Worm (Caenorhabditis elegans) whole organism, L2 larva: Measurements from ENCODE around the gene M05D6.2.

Source experiments
- C34F6.9 ChIP-seq: fragments of 150-350 bp; optimal IDR thresholded peaks from 2 replicates; lab custom pipeline; 2014; ENCODE audit warnings: missing biosample characterization, missing genetic modification characterization
- F13H6.1 ChIP-seq: sonication (generic microtip); optimal IDR thresholded peaks from 2 replicates; lab custom pipeline; 2016; ENCODE audit warnings: missing genetic modification characterization, missing compliant biosample characterization
- R02D3.7 ChIP-seq: fragments of 150-350 bp; optimal IDR thresholded peaks from 2 replicates; lab custom pipeline; 2014; ENCODE audit warnings: missing biosample characterization, missing genetic modification characterization
- Y55F3AM.14 ChIP-seq: fragments of 200-800 bp; sonication (Bioruptor generic); optimal IDR thresholded peaks from 2 replicates; lab custom pipeline; 2018; ENCODE audit warnings: mild to moderate bottlenecking, missing genetic modification characterization, missing compliant biosample characterization
- ZK546.5 ChIP-seq: sonication (generic microtip); optimal IDR thresholded peaks from 2 replicates; lab custom pipeline; 2017; ENCODE audit warnings: missing biosample characterization, missing genetic modification characterization
- alr-1 ChIP-seq: fragments of 150-350 bp; optimal IDR thresholded peaks from 2 replicates; lab custom pipeline; 2014; ENCODE audit warnings: missing biosample characterization, missing genetic modification characterization
- aly-2 ChIP-seq: fragments of 150-350 bp; optimal IDR thresholded peaks from 2 replicates; lab custom pipeline; 2014; ENCODE audit warnings: missing biosample characterization, missing genetic modification characterization
- ama-1 ChIP-seq: fragments of 150-350 bp; optimal IDR thresholded peaks from 2 replicates; lab custom pipeline; 2018; ENCODE audit warnings: inconsistent platforms
- ceh-16 ChIP-seq: fragments of 150-350 bp; optimal IDR thresholded peaks from 2 replicates; lab custom pipeline; 2014; ENCODE audit warnings: missing biosample characterization, missing genetic modification characterization
- ceh-82 ChIP-seq: fragments of 150-350 bp; optimal IDR thresholded peaks from 2 replicates; lab custom pipeline; 2014; ENCODE audit warnings: missing biosample characterization, missing genetic modification characterization
- crh-2 ChIP-seq: sonication (generic microtip); optimal IDR thresholded peaks from 2 replicates; lab custom pipeline; 2017; ENCODE audit warnings: missing biosample characterization, missing genetic modification characterization
- dmd-4 ChIP-seq: sonication (generic microtip); optimal IDR thresholded peaks from 2 replicates; lab custom pipeline; 2017; ENCODE audit warnings: missing biosample characterization, missing genetic modification characterization
- egl-27 ChIP-seq: sonication (generic microtip); optimal IDR thresholded peaks from 3 replicates; lab custom pipeline; 2017; ENCODE audit warnings: missing biosample characterization, missing genetic modification reagents, missing genetic modification characterization
- elt-3 ChIP-seq: sonication (generic microtip); optimal IDR thresholded peaks from 2 replicates; lab custom pipeline; 2017; ENCODE audit warnings: missing biosample characterization, missing genetic modification characterization
- fos-1 ChIP-seq: fragments of 150-350 bp; optimal IDR thresholded peaks from 2 replicates; lab custom pipeline; 2014; ENCODE audit warnings: missing biosample characterization, missing genetic modification characterization
- gmeb-1 ChIP-seq: fragments of 150-350 bp; optimal IDR thresholded peaks from 2 replicates; lab custom pipeline; 2014; ENCODE audit warnings: missing biosample characterization, missing genetic modification characterization
- lin-11 ChIP-seq: fragments of 150-350 bp; sonication (generic microtip); optimal IDR thresholded peaks from 2 replicates; lab custom pipeline; 2014; ENCODE audit warnings: missing biosample characterization, missing genetic modification characterization, inconsistent platforms, mixed read lengths
- lin-13 ChIP-seq: fragments of 150-350 bp; optimal IDR thresholded peaks from 2 replicates; lab custom pipeline; 2014; ENCODE audit warnings: missing biosample characterization, missing genetic modification reagents, missing genetic modification characterization
- lin-39 ChIP-seq: fragments of 150-350 bp; optimal IDR thresholded peaks from 2 replicates; lab custom pipeline; 2014; ENCODE audit warnings: missing biosample characterization, missing genetic modification reagents, missing genetic modification characterization
- lsy-2 ChIP-seq, 2 experiments: fragments of 150-350 bp in 1 of 2; sonication (generic microtip) in 1 of 2; optimal IDR thresholded peaks; 2 replicates each; lab custom pipeline; 2014 to 2017; ENCODE audit warnings: missing biosample characterization in 2 of 2, missing genetic modification characterization in 2 of 2
- mab-5 ChIP-seq: fragments of 150-350 bp; optimal IDR thresholded peaks from 2 replicates; lab custom pipeline; 2014; ENCODE audit warnings: missing biosample characterization, missing genetic modification characterization
- mdl-1 ChIP-seq, 2 experiments: fragments of 150-350 bp in 1 of 2; sonication (generic microtip) in 1 of 2; optimal IDR thresholded peaks; 2 replicates each; lab custom pipeline; 2017; ENCODE audit warnings: missing biosample characterization in 2 of 2, missing genetic modification characterization in 2 of 2
- nhr-10 ChIP-seq: sonication (generic microtip); optimal IDR thresholded peaks from 2 replicates; lab custom pipeline; 2017; ENCODE audit warnings: missing biosample characterization, missing genetic modification characterization
- nhr-11 ChIP-seq: fragments of 150-350 bp; optimal IDR thresholded peaks from 2 replicates; lab custom pipeline; 2014; ENCODE audit warnings: missing biosample characterization, missing genetic modification characterization
- nhr-129 ChIP-seq: fragments of 150-350 bp; optimal IDR thresholded peaks from 2 replicates; lab custom pipeline; 2014; ENCODE audit warnings: missing biosample characterization, missing genetic modification characterization
- nhr-23 ChIP-seq: fragments of 150-350 bp; optimal IDR thresholded peaks from 2 replicates; lab custom pipeline; 2014; ENCODE audit warnings: missing biosample characterization, missing genetic modification reagents, missing genetic modification characterization
- nhr-6 ChIP-seq: fragments of 150-350 bp; optimal IDR thresholded peaks from 2 replicates; lab custom pipeline; 2014; ENCODE audit warnings: missing biosample characterization, missing genetic modification characterization
- nhr-77 ChIP-seq: fragments of 150-350 bp; optimal IDR thresholded peaks from 2 replicates; lab custom pipeline; 2014; ENCODE audit warnings: missing biosample characterization, missing genetic modification characterization
- peb-1 ChIP-seq: fragments of 150-350 bp; optimal IDR thresholded peaks from 2 replicates; lab custom pipeline; 2014; ENCODE audit warnings: missing biosample characterization, missing genetic modification characterization
- sem-4 ChIP-seq: fragments of 150-350 bp; optimal IDR thresholded peaks from 2 replicates; lab custom pipeline; 2014; ENCODE audit warnings: missing biosample characterization, missing genetic modification reagents, missing genetic modification characterization
- sma-3 ChIP-seq: sonication (generic microtip); optimal IDR thresholded peaks from 2 replicates; lab custom pipeline; 2016; ENCODE audit warnings: missing genetic modification reagents, missing genetic modification characterization, missing compliant biosample characterization
- sma-9 ChIP-seq, 2 experiments: fragments of 150-350 bp in 1 of 2; sonication (generic microtip) in 1 of 2; optimal IDR thresholded peaks; 2 replicates each; lab custom pipeline; 2014 to 2016; ENCODE audit warnings: missing genetic modification characterization in 2 of 2, mild to moderate bottlenecking in 1 of 2, missing biosample characterization in 1 of 2, missing compliant biosample characterization in 1 of 2, missing genetic modification reagents in 1 of 2, moderate library complexity in 1 of 2
- snpc-4 ChIP-seq: fragments of 150-350 bp; optimal IDR thresholded peaks from 2 replicates; lab custom pipeline; 2014; ENCODE audit warnings: missing biosample characterization, missing genetic modification characterization
- unc-39 ChIP-seq: fragments of 150-350 bp; optimal IDR thresholded peaks from 2 replicates; lab custom pipeline; 2014; ENCODE audit warnings: missing biosample characterization, missing genetic modification characterization
- unc-62 ChIP-seq: fragments of 150-350 bp; optimal IDR thresholded peaks from 2 replicates; lab custom pipeline; 2014; ENCODE audit warnings: missing biosample characterization, missing genetic modification reagents, missing genetic modification characterization
- ztf-4 ChIP-seq: fragments of 150-350 bp; optimal IDR thresholded peaks from 2 replicates; lab custom pipeline; 2014; ENCODE audit warnings: missing biosample characterization, missing genetic modification characterization

Gene M05D6.2

ce11 chrII:8496184-8496583 is 28.3 kb downstream of the M05D6.2 start:
- TF ChIP-seq Y55F3AM.14 (GFP tag; lab: Kevin White, UChicago): no peak
- TF ChIP-seq F13H6.1: no peak
- TF ChIP-seq peb-1 (tag; lab: Kevin White, UChicago): no peak
- no peak for TF ChIP-seq nhr-11 (tag; lab: Kevin White, UChicago)
- TF ChIP-seq unc-62 (GFP tag; lab: Kevin White, UChicago): no peak
- TF ChIP-seq lin-13 (GFP tag; lab: Kevin White, UChicago): no peak
- peak; percentile 20 for TF ChIP-seq nhr-129 (tag; lab: Kevin White, UChicago)
- TF ChIP-seq crh-2 (tag; lab: Kevin White, UChicago): no peak
- TF ChIP-seq lsy-2 (tag; optimal IDR thresholded peaks at IDR 0.05; lab: Kevin White, UChicago): peak in 1 of 2 experiments; percentile 0
- TF ChIP-seq R02D3.7 (tag; lab: Kevin White, UChicago): no peak
- peak; percentile 17 for TF ChIP-seq sma-9 (GFP tag; optimal IDR thresholded peaks at IDR 0.05; lab: Kevin White, UChicago)
- TF ChIP-seq sma-9 (tag; optimal IDR thresholded peaks at IDR 0.05; lab: Kevin White, UChicago): no peak
- no peak for TF ChIP-seq egl-27
- TF ChIP-seq mdl-1 (tag; optimal IDR thresholded peaks at IDR 0.05; lab: Kevin White, UChicago): no peak
- no peak for TF ChIP-seq ama-1 (lab: Kevin White, UChicago)
- TF ChIP-seq C34F6.9 (tag; lab: Kevin White, UChicago): no peak

ce11 chrII:8498173-8498572 is 30.3 kb downstream of the M05D6.2 start:
- TF ChIP-seq C34F6.9 (tag; lab: Kevin White, UChicago) (no peak), nhr-129 (tag; lab: Kevin White, UChicago) (no peak), alr-1 (tag; lab: Kevin White, UChicago) (no peak), ztf-4 (tag; lab: Kevin White, UChicago) (no peak), ceh-82 (tag; lab: Kevin White, UChicago) (no peak), lin-13 (GFP tag; lab: Kevin White, UChicago) (no peak), snpc-4 (tag; lab: Kevin White, UChicago) (no peak), lin-39 (tag; lab: Kevin White, UChicago) (no peak), lsy-2 (tag; optimal IDR thresholded peaks at IDR 0.05; lab: Kevin White, UChicago) (no peak), fos-1 (tag; lab: Kevin White, UChicago) (no peak), R02D3.7 (tag; lab: Kevin White, UChicago) (no peak), nhr-10 (no peak), sem-4 (no peak)

ce11 chrII:8499021-8499420 is 31.1 kb downstream of the M05D6.2 start:
- TF ChIP-seq nhr-77 (tag; lab: Kevin White, UChicago) (no peak), ama-1 (lab: Kevin White, UChicago) (no peak), mab-5 (tag; lab: Kevin White, UChicago) (no peak), lin-39 (tag; lab: Kevin White, UChicago) (no peak), sem-4 (no peak), sma-9 (GFP tag; optimal IDR thresholded peaks at IDR 0.05; lab: Kevin White, UChicago) (peak; percentile 35), sma-9 (tag; optimal IDR thresholded peaks at IDR 0.05; lab: Kevin White, UChicago) (no peak), elt-3 (tag; lab: Kevin White, UChicago) (no peak), unc-39 (tag; lab: Kevin White, UChicago) (no peak), F13H6.1 (peak; percentile 71), lsy-2 (tag; optimal IDR thresholded peaks at IDR 0.05; lab: Kevin White, UChicago) (no peak), nhr-129 (tag; lab: Kevin White, UChicago) (peak; percentile 50), ceh-16 (tag; lab: Kevin White, UChicago) (no peak), lin-11 (no peak), egl-27 (no peak), crh-2 (tag; lab: Kevin White, UChicago) (no peak), sma-3 (GFP tag; lab: Kevin White, UChicago) (no peak), nhr-6 (tag; lab: Kevin White, UChicago) (no peak), dmd-4 (no peak), gmeb-1 (tag; lab: Kevin White, UChicago) (no peak), ZK546.5 (no peak), aly-2 (no peak), mdl-1 (tag; optimal IDR thresholded peaks at IDR 0.05; lab: Kevin White, UChicago) (no peak), nhr-23 (no peak), fos-1 (tag; lab: Kevin White, UChicago) (no peak), C34F6.9 (tag; lab: Kevin White, UChicago) (peak; percentile 34), unc-62 (GFP tag; lab: Kevin White, UChicago) (no peak), ztf-4 (tag; lab: Kevin White, UChicago) (no peak)
